Fruit fly (Drosophila melanogaster): ENCODE data around the gene fon.

Gene fon

dm6 chr2L:19398317-19399234, 12.6 kb upstream of the fon start, which contains the start of gene CG17544 (continued):
- no peak for TF ChIP-seq CG7963 (GFP tag; IDR thresholded peaks at IDR 0.05; ENCODE audit: partially characterized antibody)
- TF ChIP-seq p53 (GFP tag; optimal IDR thresholded peaks at IDR 0.05), result no peak
- peak; percentile 56; the same call in 1 of the 2 replicates for TF ChIP-seq sob (GFP tag; IDR thresholded peaks at IDR 0.05)
- peak; percentile 11; the same call in 1 of the 3 replicates for TF ChIP-seq H15 (GFP tag; IDR thresholded peaks at IDR 0.05)
- no peak for TF ChIP-seq CTCF (GFP tag; optimal IDR thresholded peaks at IDR 0.05)
- peak; percentile 62 for TF ChIP-seq sr (GFP tag; IDR thresholded peaks at IDR 0.05)
- peak; percentile 90 for TF ChIP-seq gem (tag; optimal IDR thresholded peaks at IDR 0.05)
- peak; percentile 84 for TF ChIP-seq CG13894 (tag; optimal IDR thresholded peaks at IDR 0.05)
- peak; percentile 87 for TF ChIP-seq gcm (GFP tag; optimal IDR thresholded peaks at IDR 0.05)
- peak; percentile 91 for TF ChIP-seq Hmr (GFP tag; optimal IDR thresholded peaks at IDR 0.05)
- TF ChIP-seq C15 (GFP tag; IDR thresholded peaks at IDR 0.05), result no peak
- TF ChIP-seq CG31224 (GFP tag; IDR thresholded peaks at IDR 0.05), result peak; percentile 46; the same call in 1 of the 2 replicates
- peak; percentile 72 for TF ChIP-seq D19B (GFP tag; optimal IDR thresholded peaks at IDR 0.05)
- no peak for TF ChIP-seq CrebB (tag; optimal IDR thresholded peaks at IDR 0.05)
- TF ChIP-seq CG5953 (GFP tag; IDR thresholded peaks at IDR 0.05), result no peak; the same call in 1 of the 2 replicates
- TF ChIP-seq salm (tag; optimal IDR thresholded peaks at IDR 0.05), result peak; percentile 28
- TF ChIP-seq CG18476 (GFP tag; optimal IDR thresholded peaks at IDR 0.05), result no peak
- TF ChIP-seq crc (GFP tag; optimal IDR thresholded peaks at IDR 0.05), result no peak
- TF ChIP-seq pum (GFP tag; optimal IDR thresholded peaks at IDR 0.05), result peak; percentile 4
- TF ChIP-seq CoRest (tag; optimal IDR thresholded peaks at IDR 0.05), result peak; percentile 90
- TF ChIP-seq klu (GFP tag; IDR thresholded peaks at IDR 0.05), result peak; percentile 69; the same call in 1 of the 2 replicates
- TF ChIP-seq CG8290 (GFP tag; optimal IDR thresholded peaks at IDR 0.05), result peak; percentile 19
- TF ChIP-seq CG8290 (tag; optimal IDR thresholded peaks at IDR 0.05), result peak in 1 of 2 experiments; percentile 75
- peak; percentile 88 for TF ChIP-seq Hand (GFP tag; optimal IDR thresholded peaks at IDR 0.05)
- peak; percentile 78 for TF ChIP-seq CG9932 (GFP tag; IDR thresholded peaks at IDR 0.05)
- TF ChIP-seq TFAM (GFP tag; optimal IDR thresholded peaks at IDR 0.05), result no peak
- TF ChIP-seq Pdp1 (GFP tag; optimal IDR thresholded peaks at IDR 0.05), result peak; percentile 29 to 33
- TF ChIP-seq Hr3 (GFP tag; optimal IDR thresholded peaks at IDR 0.05), result peak; percentile 86
- peak; percentile 83 for TF ChIP-seq CG14710 (tag; optimal IDR thresholded peaks at IDR 0.05)
- TF ChIP-seq Myb (GFP tag; optimal IDR thresholded peaks at IDR 0.05), result peak; percentile 25
- TF ChIP-seq CG3838 (GFP tag; optimal IDR thresholded peaks at IDR 0.05), result no peak
- no peak for TF ChIP-seq CG43689 (GFP tag; IDR thresholded peaks at IDR 0.05)
- TF ChIP-seq Hr78 (GFP tag; optimal IDR thresholded peaks at IDR 0.05), result peak in 1 of 2 experiments; percentile 96
- peak; percentile 52 for TF ChIP-seq tio (GFP tag; optimal IDR thresholded peaks at IDR 0.05)
- peak; percentile 7; the same call in 1 of the 2 replicates for TF ChIP-seq stc (GFP tag; IDR thresholded peaks at IDR 0.05)
- peak; percentile 80 for TF ChIP-seq CG12391 (tag; optimal IDR thresholded peaks at IDR 0.05)
- TF ChIP-seq lbe (GFP tag; optimal IDR thresholded peaks at IDR 0.05), result peak; percentile 29
- no peak for TF ChIP-seq CG33213 (GFP tag; optimal IDR thresholded peaks at IDR 0.05)
- peak; percentile 19 for TF ChIP-seq schlank (tag; optimal IDR thresholded peaks at IDR 0.05)
- TF ChIP-seq CG4282 (GFP tag; optimal IDR thresholded peaks at IDR 0.05), result no peak
- TF ChIP-seq CG9215 (GFP tag; IDR thresholded peaks at IDR 0.05), result peak; percentile 70
- no peak for TF ChIP-seq GATAe (GFP tag; conservative IDR thresholded peaks at IDR 0.05)
- peak; percentile 83 for TF ChIP-seq zf30C (GFP tag; optimal IDR thresholded peaks at IDR 0.05)
- TF ChIP-seq Ssrp (tag; optimal IDR thresholded peaks at IDR 0.05), result peak; percentile 76
- TF ChIP-seq vfl (GFP tag; optimal IDR thresholded peaks at IDR 0.05), result peak; percentile 5
- TF ChIP-seq CG10979 (tag; optimal IDR thresholded peaks at IDR 0.05), result peak; percentile 89
- TF ChIP-seq CG16779 (GFP tag; IDR thresholded peaks at IDR 0.05), result peak; percentile 57; the same call in 1 of the 2 replicates
- no peak for TF ChIP-seq CG7271 (tag; optimal IDR thresholded peaks at IDR 0.05)
- TF ChIP-seq D19A (tag; optimal IDR thresholded peaks at IDR 0.05), result peak; percentile 71
